Fruit fly (Drosophila melanogaster) whole organism, embryonic: Measurements from ENCODE around the gene CG33514.

Experiments used
- ATbp ChIP-seq: fragments of 200-800 bp; sonication (Bioruptor generic); optimal IDR thresholded peaks from 2 replicates; lab custom pipeline; 2017; ENCODE audit warnings: missing biosample characterization, mild to moderate bottlenecking, missing genetic modification characterization, missing genetic modification reagents
- BEAF-32 ChIP-seq: fragments of 200-800 bp; sonication (Bioruptor generic); optimal IDR thresholded peaks from 3 replicates; lab custom pipeline; 2017; ENCODE audit warnings: missing biosample characterization, missing genetic modification characterization, mild to moderate bottlenecking, moderate library complexity, missing genetic modification reagents
- Bdp1 ChIP-seq: fragments of 200-800 bp; sonication (Bioruptor generic); optimal IDR thresholded peaks from 3 replicates; lab custom pipeline; 2016; ENCODE audit warnings: missing biosample characterization, missing genetic modification characterization
- CG11085 ChIP-seq: fragments of 200-800 bp; sonication (Bioruptor generic); IDR thresholded peaks from 2 replicates; pipeline ENCODE4 v1.3.6; 2022; ENCODE audit warnings: missing biosample characterization, missing genetic modification characterization
- CG12391 ChIP-seq: fragments of 200-800 bp; sonication (Bioruptor generic); optimal IDR thresholded peaks from 3 replicates; lab custom pipeline; 2018; ENCODE audit warnings: missing biosample characterization, mild to moderate bottlenecking, missing genetic modification characterization, moderate library complexity
- CG2129 ChIP-seq: fragments of 200-800 bp; sonication (Bioruptor generic); IDR thresholded peaks from 2 replicates; pipeline ENCODE4 v1.3.6; 2022; ENCODE audit warnings: missing biosample characterization, missing genetic modification characterization; ENCODE audit not compliant: partially characterized antibody
- CG3281 ChIP-seq: fragments of 200-800 bp; sonication (Bioruptor generic); optimal IDR thresholded peaks from 3 replicates; lab custom pipeline; 2017; ENCODE audit warnings: missing biosample characterization, mild to moderate bottlenecking, missing genetic modification characterization
- CG3407 ChIP-seq: fragments of 200-800 bp; sonication (Bioruptor generic); optimal IDR thresholded peaks from 2 replicates; lab custom pipeline; 2018; ENCODE audit warnings: missing biosample characterization, mild to moderate bottlenecking, missing genetic modification characterization
- CG7987 ChIP-seq: fragments of 200-800 bp; sonication (Bioruptor generic); optimal IDR thresholded peaks from 2 replicates; lab custom pipeline; 2018; ENCODE audit warnings: missing biosample characterization, mild to moderate bottlenecking, missing genetic modification characterization, moderate library complexity
- CG8924 ChIP-seq: fragments of 200-800 bp; optimal IDR thresholded peaks from 3 replicates; lab custom pipeline; 2019; ENCODE audit warnings: missing biosample characterization, mild to moderate bottlenecking, missing genetic modification characterization, moderate library complexity
- CG8944 ChIP-seq: fragments of 200-800 bp; sonication (Bioruptor generic); optimal IDR thresholded peaks from 3 replicates; lab custom pipeline; 2016; ENCODE audit warnings: missing biosample characterization, missing genetic modification characterization
- CG9609 ChIP-seq: fragments of 200-800 bp; sonication (Bioruptor generic); optimal IDR thresholded peaks from 3 replicates; lab custom pipeline; 2016; ENCODE audit warnings: missing biosample characterization, missing genetic modification characterization
- CG9876 ChIP-seq: fragments of 200-800 bp; sonication (Bioruptor generic); optimal IDR thresholded peaks from 2 replicates; lab custom pipeline; 2016; ENCODE audit warnings: missing biosample characterization, missing genetic modification characterization
- CG9932 ChIP-seq: fragments of 200-800 bp; sonication (Bioruptor generic); IDR thresholded peaks from 2 replicates; pipeline ENCODE4 v1.3.6; 2022; ENCODE audit warnings: missing biosample characterization, missing genetic modification characterization
- Camta ChIP-seq: fragments of 200-800 bp; sonication (Bioruptor generic); optimal IDR thresholded peaks from 2 replicates; lab custom pipeline; 2016; ENCODE audit warnings: missing biosample characterization, missing genetic modification characterization
- D19A ChIP-seq: fragments of 200-800 bp; optimal IDR thresholded peaks from 3 replicates; lab custom pipeline; 2019; ENCODE audit warnings: missing biosample characterization, mild to moderate bottlenecking, missing genetic modification characterization, moderate library complexity
- Drgx ChIP-seq: fragments of 200-800 bp; sonication (Bioruptor generic); IDR thresholded peaks from 2 replicates; pipeline ENCODE4 v1.3.6; 2022; ENCODE audit warnings: missing biosample characterization, missing genetic modification characterization
- E2f2 ChIP-seq: fragments of 200-800 bp; sonication (Bioruptor generic); IDR thresholded peaks from 2 replicates; pipeline ENCODE4 v1.3.6; 2022; ENCODE audit warnings: missing biosample characterization, missing genetic modification characterization
- Eip74EF ChIP-seq, 2 experiments: fragments of 200-800 bp in 1 of 2; fragments of >200 bp in 1 of 2; sonication (Bioruptor generic) in 1 of 2; optimal IDR thresholded peaks; 2 replicates each; lab custom pipeline; 2017 to 2019; ENCODE audit warnings: missing biosample characterization in 2 of 2, missing genetic modification characterization in 2 of 2, mild to moderate bottlenecking in 1 of 2, moderate library complexity in 1 of 2
- Ets65A ChIP-seq: fragments of 200-800 bp; sonication (Bioruptor generic); peaks from one replicate; lab custom pipeline; 2016; ENCODE audit warnings: missing biosample characterization, missing genetic modification characterization
- Gsc ChIP-seq: fragments of 200-800 bp; sonication (Bioruptor generic); IDR thresholded peaks from 2 replicates; pipeline ENCODE4 v1.3.6; 2022; ENCODE audit warnings: missing biosample characterization, missing genetic modification characterization
- Gug ChIP-seq: fragments of 200-800 bp; sonication (Bioruptor generic); IDR thresholded peaks from 4 replicates; pipeline ENCODE4 v1.3.6; 2022; ENCODE audit warnings: missing biosample characterization, missing genetic modification characterization
- H15 ChIP-seq: fragments of 200-800 bp; sonication (Bioruptor generic); IDR thresholded peaks from 3 replicates; pipeline ENCODE4 v1.3.6; 2022; ENCODE audit warnings: missing biosample characterization, missing genetic modification characterization
- Hr51 ChIP-seq, 2 experiments: fragments of 200-800 bp; sonication (Bioruptor generic); optimal IDR thresholded peaks; 2 replicates in 1 of 2; 3 replicates in 1 of 2; lab custom pipeline; 2016 to 2018; ENCODE audit warnings: missing biosample characterization in 2 of 2, missing genetic modification characterization in 2 of 2, mild to moderate bottlenecking in 1 of 2, moderate library complexity in 1 of 2
- MTF-1 ChIP-seq: fragments of 200-800 bp; sonication (Bioruptor generic); optimal IDR thresholded peaks from 2 replicates; lab custom pipeline; 2018; ENCODE audit warnings: missing biosample characterization, mild to moderate bottlenecking, missing genetic modification characterization, borderline replicate concordance
- Med ChIP-seq: fragments of 200-800 bp; sonication (Bioruptor generic); peaks from one replicate; lab custom pipeline; 2016; ENCODE audit warnings: missing biosample characterization, missing genetic modification characterization, mild to moderate bottlenecking, inconsistent platforms, moderate library complexity
- Mrtf ChIP-seq: fragments of 200-800 bp; sonication (Bioruptor generic); IDR thresholded peaks from 3 replicates; pipeline ENCODE4 v1.3.6; 2022; ENCODE audit warnings: missing biosample characterization, missing genetic modification characterization
- Ravus ChIP-seq: fragments of 200-800 bp; sonication (Bioruptor generic); IDR thresholded peaks from 2 replicates; pipeline ENCODE4 v1.3.6; 2022; ENCODE audit warnings: missing biosample characterization, missing genetic modification characterization
- Side ChIP-seq: fragments of 200-800 bp; sonication (Bioruptor generic); optimal IDR thresholded peaks from 2 replicates; lab custom pipeline; 2016; ENCODE audit warnings: missing biosample characterization, missing genetic modification characterization
- Xrp1 ChIP-seq: fragments of 200-800 bp; sonication (Bioruptor generic); IDR thresholded peaks from 2 replicates; pipeline ENCODE4 v1.3.6; 2022; ENCODE audit warnings: missing biosample characterization, missing genetic modification characterization
- ap ChIP-seq: fragments of 200-800 bp; sonication (Bioruptor generic); IDR thresholded peaks from 2 replicates; pipeline ENCODE4 v1.3.6; 2022; ENCODE audit warnings: missing biosample characterization, missing genetic modification characterization
- az2 ChIP-seq: fragments of 200-800 bp; sonication (Bioruptor generic); optimal IDR thresholded peaks from 3 replicates; lab custom pipeline; 2016; ENCODE audit warnings: missing biosample characterization, missing genetic modification characterization
- bab2 ChIP-seq: fragments of 200-800 bp; sonication (Bioruptor generic); optimal IDR thresholded peaks from 2 replicates; lab custom pipeline; 2016; ENCODE audit warnings: missing biosample characterization, missing genetic modification characterization
- br ChIP-seq: fragments of >200 bp; optimal IDR thresholded peaks from 2 replicates; lab custom pipeline; 2017
- bsh ChIP-seq, 2 experiments: fragments of 200-800 bp; sonication (Bioruptor generic); optimal IDR thresholded peaks; 2 replicates each; lab custom pipeline; 2017 to 2018; ENCODE audit warnings: mild to moderate bottlenecking in 2 of 2, missing biosample characterization in 2 of 2, missing genetic modification characterization in 2 of 2, moderate library complexity in 1 of 2
- btn ChIP-seq: fragments of 200-800 bp; sonication (Bioruptor generic); optimal IDR thresholded peaks from 2 replicates; lab custom pipeline; 2016; ENCODE audit warnings: missing biosample characterization, missing genetic modification characterization
- caup ChIP-seq: fragments of 200-800 bp; sonication (Bioruptor generic); optimal IDR thresholded peaks from 3 replicates; lab custom pipeline; 2017; ENCODE audit warnings: missing biosample characterization, mild to moderate bottlenecking, missing genetic modification characterization, moderate library complexity; ENCODE audit not compliant: severe bottlenecking
- fd64A ChIP-seq: fragments of 200-800 bp; sonication (Bioruptor generic); optimal IDR thresholded peaks from 3 replicates; lab custom pipeline; 2018; ENCODE audit warnings: missing biosample characterization, mild to moderate bottlenecking, missing genetic modification characterization
- gsb-n ChIP-seq: fragments of 200-800 bp; sonication (Bioruptor generic); optimal IDR thresholded peaks from 3 replicates; lab custom pipeline; 2018; ENCODE audit warnings: missing biosample characterization, mild to moderate bottlenecking, missing genetic modification characterization
- gt ChIP-seq: fragments of 200-800 bp; sonication (Bioruptor generic); IDR thresholded peaks from 2 replicates; pipeline ENCODE4 v1.3.6; 2022; ENCODE audit warnings: missing biosample characterization, missing genetic modification characterization
- pros ChIP-seq: fragments of 200-800 bp; sonication (Bioruptor generic); optimal IDR thresholded peaks from 3 replicates; lab custom pipeline; 2019; ENCODE audit warnings: missing biosample characterization, mild to moderate bottlenecking, missing genetic modification characterization, moderate library complexity
- run ChIP-seq: fragments of 200-800 bp; sonication (Bioruptor generic); optimal IDR thresholded peaks from 3 replicates; lab custom pipeline; 2018; ENCODE audit warnings: missing biosample characterization, mild to moderate bottlenecking, missing genetic modification characterization
- seq ChIP-seq: fragments of 200-800 bp; sonication (Bioruptor generic); IDR thresholded peaks from 2 replicates; pipeline ENCODE4 v1.3.6; 2022; ENCODE audit warnings: missing biosample characterization, missing genetic modification characterization
- sqz ChIP-seq: fragments of 200-800 bp; sonication (Bioruptor generic); optimal IDR thresholded peaks from 3 replicates; lab custom pipeline; 2018; ENCODE audit warnings: missing biosample characterization, mild to moderate bottlenecking, missing genetic modification characterization
- tap ChIP-seq: fragments of 200-800 bp; optimal IDR thresholded peaks from 3 replicates; lab custom pipeline; 2019; ENCODE audit warnings: missing biosample characterization, mild to moderate bottlenecking, missing genetic modification characterization, moderate library complexity
- tgo ChIP-seq: fragments of 200-800 bp; sonication (Bioruptor generic); IDR thresholded peaks from 3 replicates; pipeline ENCODE4 v1.3.6; 2022; ENCODE audit warnings: missing biosample characterization, missing genetic modification characterization
- tio ChIP-seq: fragments of 200-800 bp; sonication (Bioruptor generic); optimal IDR thresholded peaks from 2 replicates; lab custom pipeline; 2017; ENCODE audit warnings: missing biosample characterization, missing genetic modification characterization, inconsistent platforms
- twi ChIP-seq: fragments of 200-800 bp; optimal IDR thresholded peaks from 2 replicates; lab custom pipeline; 2019; ENCODE audit warnings: missing biosample characterization, mild to moderate bottlenecking, missing genetic modification characterization, moderate library complexity
- vvl ChIP-seq: fragments of 200-800 bp; sonication (Bioruptor generic); IDR thresholded peaks from 2 replicates; pipeline ENCODE4 v1.3.6; 2022; ENCODE audit warnings: missing biosample characterization, missing genetic modification characterization
- zf30C ChIP-seq: fragments of 200-800 bp; sonication (Bioruptor generic); optimal IDR thresholded peaks from 3 replicates; lab custom pipeline; 2018; ENCODE audit warnings: missing biosample characterization, mild to moderate bottlenecking, missing genetic modification characterization
- zfh2 ChIP-seq: fragments of 200-800 bp; sonication (Bioruptor generic); optimal IDR thresholded peaks from 2 replicates; lab custom pipeline; 2016; ENCODE audit warnings: missing biosample characterization, missing genetic modification characterization

CG33514 gene

DNA sequence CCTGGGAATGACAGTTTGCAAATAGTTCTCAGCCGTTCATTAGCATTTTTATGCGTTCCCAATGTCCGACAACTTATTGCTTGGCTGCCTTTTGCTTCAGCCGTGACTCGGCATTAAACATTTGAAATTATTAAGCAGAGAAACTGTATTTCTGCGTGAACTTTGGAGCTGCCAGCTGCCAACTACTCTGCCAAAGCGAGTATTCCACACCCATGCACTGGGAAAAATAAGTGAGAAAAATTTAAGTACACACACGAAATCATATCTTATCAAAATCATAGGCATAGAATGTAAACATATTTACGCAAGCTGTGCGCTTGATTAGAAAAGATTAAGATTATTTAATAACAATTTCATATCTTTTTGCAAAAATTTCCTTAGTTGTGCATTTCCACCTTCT lies 47.7 kb downstream of the CG33514 start (continued):
- no peak for TF ChIP-seq CG2129 (GFP tag; lab: Robert Waterston, UW)
- TF ChIP-seq tap (tag; lab: Kevin White, UChicago), result peak; percentile 10
- peak; percentile 27 for TF ChIP-seq CG12391 (tag; lab: Kevin White, UChicago)
- peak; percentile 5 for TF ChIP-seq CG7987 (GFP tag; lab: Kevin White, UChicago)
- no peak for TF ChIP-seq twi (tag; lab: Kevin White, UChicago)
- no peak for TF ChIP-seq MTF-1 (GFP tag; lab: Kevin White, UChicago)
- peak; percentile 91 for TF ChIP-seq Med
- no peak for TF ChIP-seq BEAF-32 (GFP tag; lab: Kevin White, UChicago)
- peak; percentile 12 for TF ChIP-seq CG8944 (GFP tag; lab: Kevin White, UChicago)
- TF ChIP-seq Ravus, result peak; percentile 20
- TF ChIP-seq CG8924 (tag; lab: Kevin White, UChicago), result peak; percentile 9
- no peak for TF ChIP-seq CG3407 (GFP tag; lab: Kevin White, UChicago)
- TF ChIP-seq pros (GFP tag; lab: Kevin White, UChicago), result no peak
- no peak for TF ChIP-seq run
- TF ChIP-seq seq (GFP tag; lab: Robert Waterston, UW), result peak; percentile 75
- TF ChIP-seq ATbp (GFP tag; lab: Kevin White, UChicago), result peak; percentile 18
- peak in 1 of 2 experiments; percentile 42 for TF ChIP-seq Hr51 (GFP tag; optimal IDR thresholded peaks at IDR 0.05; lab: Kevin White, UChicago)
- no peak for TF ChIP-seq gt (GFP tag; lab: Robert Waterston, UW)
- TF ChIP-seq bab2, result peak; percentile 12
- peak; percentile 62; the same call in 1 of the 2 replicates for TF ChIP-seq Xrp1
- TF ChIP-seq sqz (GFP tag; lab: Kevin White, UChicago), result no peak
- TF ChIP-seq CG11085 (GFP tag; lab: Robert Waterston, UW), result peak; percentile 61
- TF ChIP-seq btn (GFP tag; lab: Kevin White, UChicago), result no peak
- TF ChIP-seq az2, result peak; percentile 25
- TF ChIP-seq H15 (GFP tag; lab: Robert Waterston, UW), result no peak
- TF ChIP-seq fd64A (GFP tag; lab: Kevin White, UChicago), result no peak
- peak; percentile 31 for TF ChIP-seq CG9609 (GFP tag; lab: Kevin White, UChicago)
- peak; percentile 3 for TF ChIP-seq Bdp1 (GFP tag; lab: Kevin White, UChicago)
- TF ChIP-seq Ets65A (GFP tag; lab: Kevin White, UChicago), result peak; percentile 78
- peak; percentile 54 for TF ChIP-seq Drgx (GFP tag; lab: Robert Waterston, UW)
- peak in 1 of 2 experiments; percentile 42 for TF ChIP-seq bsh (GFP tag; optimal IDR thresholded peaks at IDR 0.05; lab: Kevin White, UChicago)
- TF ChIP-seq ap (GFP tag; lab: Robert Waterston, UW), result peak; percentile 65
- 0 out of 2 replicates have a peak, but pooled peaks have one; percentile 6 for TF ChIP-seq Gsc (GFP tag; lab: Robert Waterston, UW)
- peak; percentile 75; the same call in 2 of the 3 replicates for TF ChIP-seq tgo (GFP tag; lab: Robert Waterston, UW)
- peak; percentile 10 for TF ChIP-seq zfh2
- peak; percentile 16 for TF ChIP-seq Side (GFP tag; lab: Kevin White, UChicago)
- peak; percentile 23 for TF ChIP-seq Camta (GFP tag; lab: Kevin White, UChicago)
- TF ChIP-seq Mrtf, result peak; percentile 69; the same call in 2 of the 3 replicates
- peak; percentile 23; the same call in 1 of the 4 replicates for TF ChIP-seq Gug (GFP tag; lab: Robert Waterston, UW)
- TF ChIP-seq E2f2 (GFP tag; lab: Robert Waterston, UW), result no peak
- TF ChIP-seq CG9876 (GFP tag; lab: Kevin White, UChicago), result no peak
- TF ChIP-seq gsb-n (tag; lab: Kevin White, UChicago), result no peak
- TF ChIP-seq CG9932 (GFP tag; lab: Robert Waterston, UW), result peak; percentile 85
- TF ChIP-seq D19A, result no peak
- TF ChIP-seq Eip74EF (GFP tag; optimal IDR thresholded peaks at IDR 0.05; lab: Kevin White, UChicago), result peak in 1 of 2 experiments; percentile 5
- no peak for TF ChIP-seq br (lab: Kevin White, UChicago)
- TF ChIP-seq zf30C (GFP tag; lab: Kevin White, UChicago), result peak; percentile 47
- TF ChIP-seq caup, result peak; percentile 37
- no peak for TF ChIP-seq CG3281 (GFP tag; lab: Kevin White, UChicago)
- TF ChIP-seq vvl (GFP tag; lab: Robert Waterston, UW), result peak; percentile 63; the same call in 1 of the 2 replicates
- TF ChIP-seq tio (GFP tag; lab: Kevin White, UChicago), result peak; percentile 43
